Worm (Caenorhabditis elegans): ENCODE data around the gene fbxb-37.

Gene fbxb-37

DNA sequence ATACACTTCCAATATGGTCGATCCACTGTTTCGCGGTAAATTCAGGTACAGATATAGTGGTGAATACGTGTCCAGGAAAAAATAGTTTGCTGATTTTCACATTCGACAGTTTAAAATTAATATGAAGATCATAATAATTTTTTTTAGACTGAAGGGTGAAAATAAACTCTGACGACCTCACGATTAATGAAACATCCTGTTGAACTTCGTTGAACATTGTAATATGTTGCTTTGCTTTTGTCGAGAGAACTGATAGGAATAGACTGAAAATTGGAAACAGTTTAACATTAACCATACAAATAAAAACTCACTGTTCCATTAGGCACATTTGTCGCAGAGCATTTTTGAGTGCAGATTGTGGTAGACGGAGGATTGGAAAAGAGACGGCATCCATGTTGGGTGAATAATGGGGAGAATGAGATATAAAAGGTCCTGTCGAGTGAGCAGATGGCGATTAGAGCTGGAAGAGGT, at the start of gene fbxb-37:
fbxb-37 (minus strand) TSS at position 421 of the 471 bp plus-strand sequence.
- no peak for TF ChIP-seq egrh-3 (GFP tag; IDR thresholded peaks at IDR 0.05)

DNA sequence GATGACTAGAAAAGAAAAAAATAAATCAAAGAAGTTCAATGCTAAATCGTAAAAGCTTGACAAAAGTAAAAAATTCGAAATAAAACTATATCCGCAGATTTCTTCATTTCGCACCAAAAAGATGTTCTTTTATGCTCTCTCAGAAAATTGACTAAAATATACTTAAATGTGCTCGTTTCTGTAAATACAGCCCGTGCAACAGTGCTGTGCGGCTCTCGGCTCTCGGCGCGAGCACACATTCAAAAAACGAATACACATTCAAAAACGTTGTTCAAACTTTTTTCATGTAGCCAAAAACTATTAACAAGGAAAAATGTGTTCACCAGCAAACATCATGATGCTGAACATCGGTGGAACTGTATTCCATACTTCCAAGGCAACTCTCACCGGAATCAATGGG, 47.1 kb upstream of the fbxb-37 start, which contains the start of gene C40A11.3:
C40A11.3 (plus strand) TSS at position 301 of the 400 bp plus-strand sequence.
- TF ChIP-seq ZK185.1 (tag; optimal IDR thresholded peaks at IDR 0.05; ENCODE audit: poor library complexity, severe bottlenecking) (no peak), mel-28 (tag; optimal IDR thresholded peaks at IDR 0.05; ENCODE audit: borderline replicate concordance) (no peak), snpc-1.1 (tag; optimal IDR thresholded peaks at IDR 0.05; ENCODE audit: insufficient read depth) (no peak), B0261.1 (tag; optimal IDR thresholded peaks at IDR 0.05) (no peak), rpc-1 (optimal IDR thresholded peaks at IDR 0.05) (no peak), rpc-1 (tag; optimal IDR thresholded peaks at IDR 0.05) (no peak), pbrm-1 (GFP tag; IDR thresholded peaks at IDR 0.05) (no peak), Y95B8A.8 (GFP tag; IDR thresholded peaks at IDR 0.05) (no peak), atf-7 (tag; optimal IDR thresholded peaks at IDR 0.05) (no peak), lin-40 (tag; optimal IDR thresholded peaks at IDR 0.05) (no peak)

DNA sequence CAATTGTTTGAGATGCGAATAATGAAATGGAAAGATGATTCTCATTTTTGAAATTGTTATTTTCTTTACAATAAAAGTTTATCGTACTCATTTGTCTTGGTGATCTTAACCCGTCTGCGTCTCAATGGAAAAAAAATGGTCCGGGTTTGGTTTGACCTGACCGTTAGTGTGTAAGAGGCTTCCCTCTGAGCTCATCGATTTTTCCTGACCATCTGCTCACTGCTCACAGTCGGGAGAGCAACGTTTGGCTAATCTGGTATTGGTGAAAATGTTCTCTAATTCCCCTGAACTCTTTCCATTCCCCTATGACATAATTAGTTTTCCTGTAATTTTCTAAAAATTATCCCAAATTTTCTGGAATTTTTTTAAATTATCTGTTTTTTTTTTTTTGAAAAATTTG, 45.2 kb upstream of the fbxb-37 start:
- TF ChIP-seq attf-6 (GFP tag; IDR thresholded peaks at IDR 0.05) (no peak), efl-1 (GFP tag; optimal IDR thresholded peaks at IDR 0.05) (no peak), Y53F4B.3 (GFP tag; IDR thresholded peaks at IDR 0.05) (no peak), hsf-1 (GFP tag; IDR thresholded peaks at IDR 0.05) (no peak), hrde-1 (tag; optimal IDR thresholded peaks at IDR 0.05; ENCODE audit: borderline replicate concordance) (no peak), zfh-2 (GFP tag; conservative IDR thresholded peaks at IDR 0.05) (no peak), unc-130 (GFP tag; optimal IDR thresholded peaks at IDR 0.05) (no peak), hmg-1.2 (GFP tag; IDR thresholded peaks at IDR 0.05) (no peak), K11D2.4 (GFP tag; IDR thresholded peaks at IDR 0.05) (no peak), zim-3 (tag; optimal IDR thresholded peaks at IDR 0.05) (no peak), D2030.7 (GFP tag; IDR thresholded peaks at IDR 0.05) (no peak), lin-54 (GFP tag; optimal IDR thresholded peaks at IDR 0.05) (no peak), ceh-91 (GFP tag; IDR thresholded peaks at IDR 0.05) (no peak), ztf-26 (tag; optimal IDR thresholded peaks at IDR 0.05) (no peak), repo-1 (tag; optimal IDR thresholded peaks at IDR 0.05) (no peak)

DNA sequence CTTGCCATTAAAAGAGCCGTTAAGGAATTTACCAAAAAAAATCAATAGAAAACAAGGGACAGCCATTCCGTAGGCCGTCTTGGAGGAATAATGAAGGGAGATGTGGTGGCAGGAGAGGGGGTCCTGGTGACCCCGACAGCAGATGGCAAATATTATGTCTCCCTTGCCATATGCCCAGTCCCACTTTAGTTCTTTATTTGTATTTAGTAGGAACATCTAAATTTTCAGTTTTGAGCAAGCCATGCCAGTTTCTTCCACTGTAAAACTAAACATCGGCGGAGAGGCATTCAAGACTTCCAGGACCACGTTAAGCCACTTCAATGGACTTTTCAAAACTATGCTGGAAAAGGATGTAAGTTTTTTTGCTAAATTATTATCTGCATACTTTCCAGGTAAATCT, 43.6 kb upstream of the fbxb-37 start, which contains the start of gene C40A11.4:
C40A11.4 (plus strand) TSS at position 188 of the 400 bp plus-strand sequence.
- TF ChIP-seq mes-4 (tag; optimal IDR thresholded peaks at IDR 0.05) (no peak), madf-3 (GFP tag; IDR thresholded peaks at IDR 0.05) (no peak), snpc-1.1 (tag; optimal IDR thresholded peaks at IDR 0.05; ENCODE audit: insufficient read depth) (no peak), let-526 (GFP tag; IDR thresholded peaks at IDR 0.05) (no peak), C06A6.2 (GFP tag; conservative IDR thresholded peaks at IDR 0.05) (no peak), ceh-40 (GFP tag; IDR thresholded peaks at IDR 0.05) (no peak), akir-1 (GFP tag; optimal IDR thresholded peaks at IDR 0.05) (no peak), ztf-6 (GFP tag; IDR thresholded peaks at IDR 0.05) (no peak), lsl-1 (GFP tag; optimal IDR thresholded peaks at IDR 0.05) (no peak), repo-1 (tag; optimal IDR thresholded peaks at IDR 0.05) (no peak)
